Worm (Caenorhabditis elegans) whole organism, midembryonic: ENCODE measurements around the gene pcdr-1.

Source experiments
- T22C8.4 ChIP-seq: fragments of 200-800 bp; sonication (Bioruptor generic); IDR thresholded peaks from 2 replicates; pipeline ENCODE4 v1.3.6; 2022; ENCODE audit warnings: missing genetic modification characterization, missing compliant biosample characterization
- cog-1 ChIP-seq: sonication (generic microtip); optimal IDR thresholded peaks from 2 replicates; lab custom pipeline; 2016; ENCODE audit warnings: missing genetic modification characterization, missing compliant biosample characterization
- flt-1 ChIP-seq: fragments of 200-800 bp; sonication (Bioruptor generic); IDR thresholded peaks from 2 replicates; pipeline ENCODE4 v1.3.6; 2022; ENCODE audit warnings: missing genetic modification characterization, missing compliant biosample characterization
- klf-2 ChIP-seq: fragments of 200-800 bp; sonication (Bioruptor generic); conservative IDR thresholded peaks from 2 replicates; pipeline ENCODE4 v1.3.6; 2022; ENCODE audit warnings: missing genetic modification reagents, missing genetic modification characterization, missing compliant biosample characterization
- med-1 ChIP-seq: sonication (generic microtip); optimal IDR thresholded peaks from 2 replicates; lab custom pipeline; 2017; ENCODE audit warnings: missing genetic modification characterization, mild to moderate bottlenecking, missing compliant biosample characterization, antibody characterized with exemption, missing genetic modification reagents; ENCODE audit not compliant: insufficient read depth
- ref-1 ChIP-seq: fragments of 200-800 bp; sonication (Bioruptor generic); conservative IDR thresholded peaks from 2 replicates; pipeline ENCODE4 v1.3.6; 2022; ENCODE audit warnings: missing genetic modification reagents, missing genetic modification characterization, missing compliant biosample characterization
- tab-1 ChIP-seq: fragments of 200-800 bp; sonication (Bioruptor generic); IDR thresholded peaks from 2 replicates; pipeline ENCODE4 v1.3.6; 2022; ENCODE audit warnings: missing genetic modification characterization, missing compliant biosample characterization
- ztf-23 ChIP-seq: fragments of 200-800 bp; sonication (Bioruptor generic); IDR thresholded peaks from 2 replicates; pipeline ENCODE4 v1.3.6; 2022; ENCODE audit warnings: missing genetic modification reagents, missing genetic modification characterization, missing compliant biosample characterization
- ztf-29 ChIP-seq: fragments of 200-800 bp; sonication (Bioruptor generic); IDR thresholded peaks from 2 replicates; pipeline ENCODE4 v1.3.6; 2022; ENCODE audit warnings: missing genetic modification reagents, missing genetic modification characterization, missing compliant biosample characterization

Gene pcdr-1

DNA sequence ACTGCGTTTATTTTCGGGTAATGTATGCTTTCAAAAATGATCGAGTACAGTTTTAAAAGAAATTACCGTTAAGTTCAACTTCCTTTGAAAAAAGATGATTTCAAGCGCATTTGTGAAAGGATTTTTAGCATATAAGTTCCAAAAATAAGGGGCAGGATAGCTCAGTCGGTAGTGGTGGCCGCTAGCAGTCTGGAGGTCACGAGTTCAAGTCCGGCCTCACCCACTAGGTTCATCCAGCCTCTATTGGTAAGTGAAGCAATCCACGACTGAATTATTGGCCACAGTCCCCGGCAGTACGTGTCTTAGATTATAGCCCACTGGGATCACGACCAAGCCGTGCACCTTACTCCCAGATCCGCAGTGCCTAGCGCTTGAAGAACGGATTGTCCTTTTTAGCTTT is 50.4 kb downstream of the pcdr-1 start:
- TF ChIP-seq T22C8.4 (GFP tag; lab: Robert Waterston, UW), result no peak

ce11 chrX:15718325-15718724 is 51.8 kb downstream of the pcdr-1 start, which contains the start of gene ZK662.6:
TSS of gene ZK662.6 (plus strand) at chrX:15718625.
- no peak for TF ChIP-seq ref-1 (GFP tag; lab: Robert Waterston, UW)
- TF ChIP-seq T22C8.4 (GFP tag; lab: Robert Waterston, UW), result no peak
- no peak for TF ChIP-seq ztf-29 (GFP tag; lab: Robert Waterston, UW)
- TF ChIP-seq flt-1 (GFP tag; lab: Robert Waterston, UW), result no peak
- TF ChIP-seq ztf-23 (GFP tag; lab: Robert Waterston, UW), result no peak
- TF ChIP-seq cog-1 (tag; lab: Kevin White, UChicago), result no peak
- TF ChIP-seq med-1 (GFP tag; lab: Kevin White, UChicago), result no peak
- TF ChIP-seq tab-1 (GFP tag; lab: Robert Waterston, UW), result no peak
- TF ChIP-seq klf-2 (GFP tag; lab: Robert Waterston, UW), result no peak

DNA sequence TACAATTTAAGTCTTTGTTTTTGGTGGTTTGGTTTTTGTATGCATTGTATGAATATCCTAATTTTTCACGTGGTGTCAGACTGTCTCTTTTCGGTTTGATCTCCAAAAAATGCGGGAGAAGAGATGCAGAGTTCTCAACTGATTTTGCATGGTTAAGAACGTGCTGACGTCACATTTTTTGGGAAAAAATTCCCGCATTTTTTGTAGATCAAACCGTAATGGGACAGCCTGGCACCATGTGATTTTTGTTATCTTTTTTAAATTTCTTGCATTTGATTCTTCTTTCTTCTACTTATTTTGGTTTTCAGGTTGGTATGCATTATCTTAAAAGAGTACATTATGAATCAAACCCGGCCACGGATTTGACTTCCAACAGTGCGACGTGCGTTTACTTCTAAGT is 54.8 kb downstream of the pcdr-1 start, which contains the start of gene ZK662.5:
Gene ZK662.5 (plus strand): TSS at position 301 of the 400 bp plus-strand sequence.
- TF ChIP-seq med-1 (GFP tag; lab: Kevin White, UChicago), result no peak
- no peak for TF ChIP-seq tab-1 (GFP tag; lab: Robert Waterston, UW)
- TF ChIP-seq T22C8.4 (GFP tag; lab: Robert Waterston, UW), result no peak
- TF ChIP-seq klf-2 (GFP tag; lab: Robert Waterston, UW), result no peak
- no peak for TF ChIP-seq ztf-29 (GFP tag; lab: Robert Waterston, UW)
- no peak for TF ChIP-seq cog-1 (tag; lab: Kevin White, UChicago)
